Worm (Caenorhabditis elegans): ENCODE results near the gene C28D4.10.

The C28D4.10 gene

ce11 chrIV:9778016-9778415 lies 39.7 kb downstream of the C28D4.10 start, which contains the start of gene T13F2.6:
Gene T13F2.6, plus strand, starts transcription at chrIV:9778321.
- no peak for TF ChIP-seq C04F5.9 (tag; optimal IDR thresholded peaks at IDR 0.05)
- no peak for TF ChIP-seq ztf-4 (tag; optimal IDR thresholded peaks at IDR 0.05)
- no peak for TF ChIP-seq blmp-1 (tag; optimal IDR thresholded peaks at IDR 0.05)
- no peak for TF ChIP-seq skn-1 (tag; optimal IDR thresholded peaks at IDR 0.05)
- no peak for TF ChIP-seq unc-62 (GFP tag; optimal IDR thresholded peaks at IDR 0.05)
- no peak for TF ChIP-seq elt-3 (tag; optimal IDR thresholded peaks at IDR 0.05)
- TF ChIP-seq aha-1 (tag; optimal IDR thresholded peaks at IDR 0.05) = no peak
- no peak for TF ChIP-seq lin-15B (tag; optimal IDR thresholded peaks at IDR 0.05)
- TF ChIP-seq unc-86 (tag; optimal IDR thresholded peaks at IDR 0.05) = no peak
- TF ChIP-seq irx-1 (tag; optimal IDR thresholded peaks at IDR 0.05) = no peak
- TF ChIP-seq isw-1 (GFP tag; IDR thresholded peaks at IDR 0.05) = no peak
- no peak for TF ChIP-seq ama-1 (optimal IDR thresholded peaks at IDR 0.05)
- TF ChIP-seq nhr-71 (tag; optimal IDR thresholded peaks at IDR 0.05) = no peak
- TF ChIP-seq grh-1 (GFP tag; IDR thresholded peaks at IDR 0.05) = no peak
- no peak for TF ChIP-seq mab-9 (GFP tag; IDR thresholded peaks at IDR 0.05)

- no peak for TF ChIP-seq lin-13 (GFP tag; optimal IDR thresholded peaks at IDR 0.05)
- TF ChIP-seq dsc-1 (tag; optimal IDR thresholded peaks at IDR 0.05) = peak; percentile 9
Measured at ce11 chrIV:9784689-9785088, 46.4 kb downstream of the C28D4.10 start, which contains the start of gene sre-4. Gene sre-4, minus strand, starts transcription at chrIV:9784789.
